Fruit fly (Drosophila melanogaster): Measurements from ENCODE around the gene mtgo.

The mtgo gene

dm6 chr2L:16501366-16501765 lies 43.5 kb upstream of the mtgo start:
- TF ChIP-seq brk (GFP tag; optimal IDR thresholded peaks at IDR 0.05) = no peak
- TF ChIP-seq rgr (GFP tag; optimal IDR thresholded peaks at IDR 0.05) = no peak
- TF ChIP-seq h (GFP tag; optimal IDR thresholded peaks at IDR 0.05) = no peak
- TF ChIP-seq N (GFP tag; optimal IDR thresholded peaks at IDR 0.05) = no peak
- TF ChIP-seq fru (GFP tag; optimal IDR thresholded peaks at IDR 0.05) = no peak
- TF ChIP-seq Hr78 (GFP tag; optimal IDR thresholded peaks at IDR 0.05) = no peak
- TF ChIP-seq Sp1 (GFP tag; optimal IDR thresholded peaks at IDR 0.05) = no peak
- no peak for TF ChIP-seq OdsH (GFP tag; optimal IDR thresholded peaks at IDR 0.05)
- TF ChIP-seq dl (GFP tag; optimal IDR thresholded peaks at IDR 0.05; ENCODE audit: insufficient read depth in 1 of 2, partially characterized antibody in 2 of 2) = no peak
- no peak for TF ChIP-seq Rel (GFP tag; optimal IDR thresholded peaks at IDR 0.05)
- no peak for TF ChIP-seq Rel (tag; optimal IDR thresholded peaks at IDR 0.05)
- no peak for TF ChIP-seq HLH106 (tag; optimal IDR thresholded peaks at IDR 0.05)
- no peak for TF ChIP-seq lola (GFP tag; optimal IDR thresholded peaks at IDR 0.05)
- no peak for TF ChIP-seq foxo (GFP tag; optimal IDR thresholded peaks at IDR 0.05)
- no peak for TF ChIP-seq br (GFP tag; optimal IDR thresholded peaks at IDR 0.05)

- TF ChIP-seq brk (GFP tag; optimal IDR thresholded peaks at IDR 0.05) (no peak), usp (GFP tag; optimal IDR thresholded peaks at IDR 0.05) (no peak), psq (GFP tag; optimal IDR thresholded peaks at IDR 0.05) (peak; percentile 50), CrebA (GFP tag; optimal IDR thresholded peaks at IDR 0.05; ENCODE audit: borderline replicate concordance) (no peak), CG32264 (GFP tag; optimal IDR thresholded peaks at IDR 0.05) (no peak), foxo (GFP tag; optimal IDR thresholded peaks at IDR 0.05) (peak in 1 of 2 experiments; percentile 52), Hr78 (GFP tag; optimal IDR thresholded peaks at IDR 0.05) (no peak), dmrt93B (GFP tag; optimal IDR thresholded peaks at IDR 0.05) (peak; percentile 8), dsf (GFP tag; optimal IDR thresholded peaks at IDR 0.05; ENCODE audit: borderline replicate concordance) (no peak), Dfd (GFP tag; optimal IDR thresholded peaks at IDR 0.05) (no peak), jim (GFP tag; optimal IDR thresholded peaks at IDR 0.05) (no peak), Hnf4 (GFP tag; optimal IDR thresholded peaks at IDR 0.05) (no peak), Rel (GFP tag; optimal IDR thresholded peaks at IDR 0.05) (no peak), Rel (tag; optimal IDR thresholded peaks at IDR 0.05) (no peak), h (GFP tag; optimal IDR thresholded peaks at IDR 0.05) (peak; percentile 18), dl (GFP tag; optimal IDR thresholded peaks at IDR 0.05; ENCODE audit: insufficient read depth in 1 of 2, partially characterized antibody in 2 of 2) (no peak), HLH106 (tag; optimal IDR thresholded peaks at IDR 0.05) (peak; percentile 18), CG9705 (GFP tag; optimal IDR thresholded peaks at IDR 0.05) (no peak), fru (GFP tag; optimal IDR thresholded peaks at IDR 0.05) (peak; percentile 39), N (GFP tag; optimal IDR thresholded peaks at IDR 0.05) (no peak), lola (GFP tag; optimal IDR thresholded peaks at IDR 0.05) (no peak), GATAd (GFP tag; optimal IDR thresholded peaks at IDR 0.05) (no peak), Mio (GFP tag; optimal IDR thresholded peaks at IDR 0.05) (no peak), Hr83 (GFP tag; optimal IDR thresholded peaks at IDR 0.05; ENCODE audit: poor library complexity, severe bottlenecking) (no peak), Vsx2 (GFP tag; optimal IDR thresholded peaks at IDR 0.05; ENCODE audit: partially characterized antibody) (no peak), ey (GFP tag; optimal IDR thresholded peaks at IDR 0.05) (peak; percentile 13), rgr (GFP tag; optimal IDR thresholded peaks at IDR 0.05) (peak; percentile 56), sv (GFP tag; optimal IDR thresholded peaks at IDR 0.05) (no peak), OdsH (GFP tag; optimal IDR thresholded peaks at IDR 0.05) (peak; percentile 29), pan (optimal IDR thresholded peaks at IDR 0.05) (no peak), Dif (GFP tag; optimal IDR thresholded peaks at IDR 0.05; ENCODE audit: partially characterized antibody) (no peak), woc (GFP tag; optimal IDR thresholded peaks at IDR 0.05) (no peak), Sp1 (GFP tag; optimal IDR thresholded peaks at IDR 0.05) (peak; percentile 34), br (GFP tag; optimal IDR thresholded peaks at IDR 0.05) (peak; percentile 1), sage (GFP tag; optimal IDR thresholded peaks at IDR 0.05) (no peak), Abd-B (GFP tag; optimal IDR thresholded peaks at IDR 0.05) (no peak), Jra (GFP tag; optimal IDR thresholded peaks at IDR 0.05) (no peak), Myc (optimal IDR thresholded peaks at IDR 0.05) (no peak), tai (GFP tag; optimal IDR thresholded peaks at IDR 0.05) (no peak)
Measured at dm6 chr2L:16502898-16503551, 41.8 kb upstream of the mtgo start.

Data from whole organism, wandering third instar larva.